Worm (Caenorhabditis elegans) whole organism, L4 larva: Measurements from ENCODE around the gene str-178.

Experiments
- F44E2.7 ChIP-seq: fragments of 200-800 bp; sonication (Bioruptor generic); IDR thresholded peaks from 2 replicates; pipeline ENCODE4 v2.1.2; 2022; ENCODE audit warnings: missing genetic modification characterization, missing compliant biosample characterization
- aly-2 ChIP-seq: sonication (generic microtip); optimal IDR thresholded peaks from 2 replicates; lab custom pipeline; 2018; ENCODE audit warnings: missing biosample characterization, missing genetic modification characterization
- ceh-82 ChIP-seq: sonication (generic microtip); optimal IDR thresholded peaks from 2 replicates; lab custom pipeline; 2017; ENCODE audit warnings: missing biosample characterization, missing genetic modification characterization
- mep-1 ChIP-seq: fragments of 150-350 bp; sonication (generic microtip); optimal IDR thresholded peaks from 3 replicates; lab custom pipeline; 2014; ENCODE audit warnings: missing biosample characterization, missing genetic modification characterization
- nhr-28 ChIP-seq: fragments of 150-350 bp; optimal IDR thresholded peaks from 2 replicates; lab custom pipeline; 2014; ENCODE audit warnings: missing biosample characterization, missing genetic modification characterization
- nhr-41 ChIP-seq: fragments of 200-800 bp; sonication (Bioruptor generic); IDR thresholded peaks from 2 replicates; pipeline ENCODE4 v1.3.6; 2022; ENCODE audit warnings: missing genetic modification reagents, missing genetic modification characterization, missing compliant biosample characterization
- pqm-1 ChIP-seq: sonication (generic microtip); optimal IDR thresholded peaks from 2 replicates; lab custom pipeline; 2017; ENCODE audit warnings: missing biosample characterization, missing genetic modification characterization
- rbr-2 ChIP-seq: sonication (generic microtip); optimal IDR thresholded peaks from 2 replicates; lab custom pipeline; 2016; ENCODE audit warnings: missing genotype, missing genetic modification characterization, missing compliant biosample characterization

DNA sequence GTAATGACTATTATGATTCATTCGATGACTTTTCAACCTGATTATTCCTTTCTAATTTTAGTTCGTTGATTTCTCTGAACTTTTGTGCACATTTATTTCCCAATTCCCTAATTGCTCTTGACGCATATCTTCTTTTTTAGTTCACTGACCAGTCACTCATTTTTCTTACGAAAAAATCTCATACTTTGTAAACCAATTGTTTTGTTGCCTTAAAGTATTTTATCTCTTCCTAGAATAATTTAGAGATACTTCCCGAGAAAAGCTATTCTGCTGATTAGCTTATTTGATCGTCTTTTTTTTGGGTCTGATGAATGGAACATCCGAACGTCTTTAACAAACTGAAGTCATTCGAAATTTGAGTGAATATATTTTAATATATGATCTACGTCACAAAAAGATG lies 37.1 kb downstream of the str-178 start:
- TF ChIP-seq aly-2 (tag; lab: Kevin White, UChicago) (no peak), nhr-28 (no peak), nhr-41 (GFP tag; lab: Robert Waterston, UW) (no peak), ceh-82 (no peak), pqm-1 (tag; lab: Kevin White, UChicago) (no peak), mep-1 (no peak), F44E2.7 (GFP tag; lab: Robert Waterston, UW) (no peak), rbr-2 (tag; lab: Kevin White, UChicago) (no peak)
